Worm (Caenorhabditis elegans) whole organism, early embryonic: ENCODE data around the gene T25F10.1.

Experiments used
- F13C5.2 ChIP-seq: sonication (generic microtip); optimal IDR thresholded peaks from 2 replicates; lab custom pipeline; 2017; ENCODE audit warnings: mild to moderate bottlenecking, missing genetic modification characterization, inconsistent platforms, missing compliant biosample characterization
- aly-1 ChIP-seq: sonication (generic microtip); optimal IDR thresholded peaks from 2 replicates; lab custom pipeline; 2016; ENCODE audit warnings: missing genetic modification characterization, missing compliant biosample characterization
- ama-1 ChIP-seq: fragments of 150-350 bp; optimal IDR thresholded peaks from 2 replicates; lab custom pipeline; 2014
- ceh-13 ChIP-seq: fragments of 200-800 bp; sonication (Bioruptor generic); optimal IDR thresholded peaks from 2 replicates; lab custom pipeline; 2018; ENCODE audit warnings: mild to moderate bottlenecking, missing genetic modification characterization, missing compliant biosample characterization
- ets-7 ChIP-seq: sonication (generic microtip); optimal IDR thresholded peaks from 2 replicates; lab custom pipeline; 2016; ENCODE audit warnings: missing genotype, missing genetic modification characterization, missing compliant biosample characterization
- flt-1 ChIP-seq: fragments of 200-800 bp; sonication (Bioruptor generic); IDR thresholded peaks from 2 replicates; pipeline ENCODE4 v1.3.6; 2022; ENCODE audit warnings: missing genetic modification characterization, missing compliant biosample characterization
- hmbx-1 ChIP-seq: sonication (generic microtip); optimal IDR thresholded peaks from 2 replicates; lab custom pipeline; 2016; ENCODE audit warnings: mild to moderate bottlenecking, missing genetic modification characterization, missing compliant biosample characterization
- hmg-4 ChIP-seq: fragments of 200-800 bp; sonication (Bioruptor generic); optimal IDR thresholded peaks from 2 replicates; lab custom pipeline; 2018; ENCODE audit warnings: mild to moderate bottlenecking, missing genetic modification characterization, missing compliant biosample characterization
- pes-1 ChIP-seq: fragments of 200-800 bp; sonication (Bioruptor generic); IDR thresholded peaks from 2 replicates; pipeline ENCODE4 v1.3.6; 2022; ENCODE audit warnings: missing genetic modification reagents, missing genetic modification characterization, missing compliant biosample characterization
- scrt-1 ChIP-seq: fragments of 200-800 bp; sonication (Bioruptor generic); IDR thresholded peaks from 2 replicates; pipeline ENCODE4 v1.3.6; 2022; ENCODE audit warnings: missing genetic modification characterization, missing compliant biosample characterization
- sea-1 ChIP-seq: fragments of 200-800 bp; sonication (Bioruptor generic); conservative IDR thresholded peaks from 2 replicates; pipeline ENCODE4 v1.3.6; 2022; ENCODE audit warnings: missing genetic modification characterization, missing compliant biosample characterization
- tbx-11 ChIP-seq: fragments of 200-800 bp; sonication (Bioruptor generic); IDR thresholded peaks from 2 replicates; pipeline ENCODE4 v1.3.6; 2022; ENCODE audit warnings: missing genetic modification characterization, missing compliant biosample characterization
- tra-4 ChIP-seq: sonication (generic microtip); optimal IDR thresholded peaks from 2 replicates; lab custom pipeline; 2017; ENCODE audit warnings: missing genetic modification characterization, missing compliant biosample characterization

DNA sequence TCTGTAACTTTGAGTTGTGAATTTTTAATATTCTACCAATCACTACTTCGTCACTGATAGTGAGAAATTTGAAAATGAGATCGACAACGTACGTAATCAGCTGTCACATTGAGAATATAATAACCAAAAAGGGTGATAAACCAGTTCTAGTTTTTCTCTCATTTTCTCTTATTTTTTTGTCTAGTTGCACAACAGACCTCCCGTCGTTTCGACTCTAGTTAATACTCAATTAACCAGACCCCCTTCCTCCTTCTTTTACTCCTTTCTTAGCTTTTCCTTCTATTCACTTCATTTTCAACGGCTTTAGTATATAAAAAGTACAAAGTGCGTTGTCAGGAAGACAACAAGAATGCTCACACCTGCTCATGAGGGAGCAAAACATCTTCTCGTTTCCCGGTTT lies 41.1 kb upstream of the T25F10.1 start, which contains the start of gene ZC487.1:
- no peak for TF ChIP-seq pes-1 (GFP tag; lab: Robert Waterston, UW)
- TF ChIP-seq F13C5.2: no peak
- no peak for TF ChIP-seq scrt-1 (GFP tag; lab: Robert Waterston, UW)
- TF ChIP-seq ama-1 (lab: Kevin White, UChicago): no peak
- TF ChIP-seq ceh-13 (GFP tag; lab: Kevin White, UChicago): no peak
- no peak for TF ChIP-seq tra-4 (tag; lab: Kevin White, UChicago)
- no peak for TF ChIP-seq sea-1 (GFP tag; lab: Robert Waterston, UW)
- no peak for TF ChIP-seq aly-1 (tag; lab: Kevin White, UChicago)
- no peak for TF ChIP-seq hmg-4 (GFP tag; lab: Kevin White, UChicago)
- TF ChIP-seq tbx-11 (GFP tag; lab: Robert Waterston, UW): no peak
- no peak for TF ChIP-seq flt-1 (GFP tag; lab: Robert Waterston, UW)
- no peak for TF ChIP-seq hmbx-1
- no peak for TF ChIP-seq ets-7 (tag; lab: Kevin White, UChicago)
